Worm (Caenorhabditis elegans) whole organism, L3 larva: ENCODE results near the gene F33E11.2.

ENCODE experiments used
- R02D3.7 ChIP-seq: fragments of 150-350 bp; optimal IDR thresholded peaks from 2 replicates; lab custom pipeline; 2014; ENCODE audit warnings: missing biosample characterization, missing genetic modification characterization
- ZK546.5 ChIP-seq: sonication (generic microtip); optimal IDR thresholded peaks from 2 replicates; lab custom pipeline; 2017; ENCODE audit warnings: missing biosample characterization, missing genetic modification characterization
- aly-2 ChIP-seq: fragments of 150-350 bp; optimal IDR thresholded peaks from 2 replicates; lab custom pipeline; 2014; ENCODE audit warnings: missing biosample characterization, missing genetic modification characterization
- ceh-16 ChIP-seq: sonication (generic microtip); optimal IDR thresholded peaks from 2 replicates; lab custom pipeline; 2017; ENCODE audit warnings: missing biosample characterization, missing genetic modification characterization
- ceh-28 ChIP-seq: fragments of 150-350 bp; optimal IDR thresholded peaks from 2 replicates; lab custom pipeline; 2014; ENCODE audit warnings: missing biosample characterization, missing genetic modification reagents, missing genetic modification characterization
- ceh-82 ChIP-seq: fragments of 150-350 bp; optimal IDR thresholded peaks from 2 replicates; lab custom pipeline; 2014; ENCODE audit warnings: missing biosample characterization, missing genetic modification characterization
- daf-12 ChIP-seq: fragments of 150-350 bp; optimal IDR thresholded peaks from 2 replicates; lab custom pipeline; 2014; ENCODE audit warnings: missing biosample characterization, missing genetic modification reagents, missing genetic modification characterization
- egl-27 ChIP-seq: sonication (generic microtip); optimal IDR thresholded peaks from 4 replicates; lab custom pipeline; 2017; ENCODE audit warnings: missing biosample characterization, missing genetic modification reagents, missing genetic modification characterization
- egl-5 ChIP-seq: fragments of 150-350 bp; optimal IDR thresholded peaks from 2 replicates; lab custom pipeline; 2017; ENCODE audit warnings: missing biosample characterization, missing genetic modification reagents, missing genetic modification characterization, inconsistent platforms
- elt-2 ChIP-seq: sonication (generic microtip); optimal IDR thresholded peaks from 2 replicates; lab custom pipeline; 2016; ENCODE audit warnings: missing genetic modification reagents, mild to moderate bottlenecking, missing genetic modification characterization, missing compliant biosample characterization
- eor-1 ChIP-seq, 2 experiments: fragments of 150-350 bp; optimal IDR thresholded peaks; 2 replicates each; lab custom pipeline; 2014 to 2018; ENCODE audit warnings: missing biosample characterization in 2 of 2, missing genetic modification characterization in 2 of 2
- fkh-10 ChIP-seq: sonication (generic microtip); optimal IDR thresholded peaks from 2 replicates; lab custom pipeline; 2017; ENCODE audit warnings: missing biosample characterization, missing genetic modification reagents, missing genetic modification characterization
- fos-1 ChIP-seq: fragments of 150-350 bp; optimal IDR thresholded peaks from 2 replicates; lab custom pipeline; 2014; ENCODE audit warnings: missing biosample characterization, missing genetic modification characterization
- hmg-11 ChIP-seq: sonication (generic microtip); optimal IDR thresholded peaks from 2 replicates; lab custom pipeline; 2016; ENCODE audit warnings: missing genetic modification characterization, missing compliant biosample characterization
- jun-1 ChIP-seq: fragments of 150-350 bp; optimal IDR thresholded peaks from 2 replicates; lab custom pipeline; 2014; ENCODE audit warnings: missing biosample characterization, missing genetic modification reagents, missing genetic modification characterization
- lin-15B ChIP-seq: fragments of 150-350 bp; optimal IDR thresholded peaks from 2 replicates; lab custom pipeline; 2014; ENCODE audit warnings: missing biosample characterization, missing genetic modification characterization
- lin-39 ChIP-seq: fragments of 150-350 bp; optimal IDR thresholded peaks from 2 replicates; lab custom pipeline; 2018; ENCODE audit warnings: missing biosample characterization, missing genetic modification reagents, missing genetic modification characterization
- mdl-1 ChIP-seq: fragments of 150-350 bp; optimal IDR thresholded peaks from 2 replicates; lab custom pipeline; 2014; ENCODE audit warnings: missing biosample characterization, missing genetic modification characterization
- mml-1 ChIP-seq: fragments of 150-350 bp; sonication (generic microtip); optimal IDR thresholded peaks from 3 replicates; lab custom pipeline; 2014; ENCODE audit warnings: missing biosample characterization, missing genetic modification characterization
- nhr-11 ChIP-seq: fragments of 150-350 bp; optimal IDR thresholded peaks from 2 replicates; lab custom pipeline; 2014; ENCODE audit warnings: missing biosample characterization, missing genetic modification characterization
- nhr-12 ChIP-seq: fragments of 150-350 bp; optimal IDR thresholded peaks from 2 replicates; lab custom pipeline; 2014; ENCODE audit warnings: missing biosample characterization, missing genetic modification characterization
- nhr-23 ChIP-seq: fragments of 150-350 bp; optimal IDR thresholded peaks from 2 replicates; lab custom pipeline; 2014; ENCODE audit warnings: missing biosample characterization, missing genetic modification reagents, missing genetic modification characterization
- nhr-237 ChIP-seq: fragments of 150-350 bp; optimal IDR thresholded peaks from 2 replicates; lab custom pipeline; 2014; ENCODE audit warnings: missing biosample characterization, missing genetic modification characterization
- nhr-28 ChIP-seq: fragments of 150-350 bp; optimal IDR thresholded peaks from 2 replicates; lab custom pipeline; 2014; ENCODE audit warnings: missing biosample characterization, missing genetic modification characterization
- nhr-43 ChIP-seq: sonication (generic microtip); optimal IDR thresholded peaks from 2 replicates; lab custom pipeline; 2016; ENCODE audit warnings: mild to moderate bottlenecking, missing genetic modification characterization, missing compliant biosample characterization; ENCODE audit not compliant: poor library complexity, severe bottlenecking
- nhr-67 ChIP-seq: fragments of 150-350 bp; optimal IDR thresholded peaks from 2 replicates; lab custom pipeline; 2014; ENCODE audit warnings: missing biosample characterization, missing genetic modification characterization
- nhr-77 ChIP-seq: fragments of 150-350 bp; optimal IDR thresholded peaks from 2 replicates; lab custom pipeline; 2014; ENCODE audit warnings: missing biosample characterization, missing genetic modification characterization
- pqm-1 ChIP-seq: fragments of 150-350 bp; optimal IDR thresholded peaks from 2 replicates; lab custom pipeline; 2017; ENCODE audit warnings: missing biosample characterization, missing genetic modification characterization, inconsistent platforms
- sea-2 ChIP-seq: fragments of 150-350 bp; sonication (generic microtip); optimal IDR thresholded peaks from 4 replicates; lab custom pipeline; 2014; ENCODE audit warnings: missing biosample characterization, missing genetic modification reagents, missing genetic modification characterization
- skn-1 ChIP-seq: fragments of 150-350 bp; optimal IDR thresholded peaks from 2 replicates; lab custom pipeline; 2014; ENCODE audit warnings: missing biosample characterization, missing genetic modification characterization
- tbx-2 ChIP-seq: sonication (generic microtip); optimal IDR thresholded peaks from 2 replicates; lab custom pipeline; 2016; ENCODE audit warnings: mild to moderate bottlenecking, missing genetic modification characterization, missing compliant biosample characterization
- unc-39 ChIP-seq: sonication (generic microtip); optimal IDR thresholded peaks from 4 replicates; lab custom pipeline; 2017; ENCODE audit warnings: missing biosample characterization, missing genetic modification characterization
- zag-1 ChIP-seq: fragments of 150-350 bp; optimal IDR thresholded peaks from 2 replicates; lab custom pipeline; 2014; ENCODE audit warnings: missing biosample characterization, missing genetic modification characterization
- ztf-11 ChIP-seq: fragments of 150-350 bp; optimal IDR thresholded peaks from 2 replicates; lab custom pipeline; 2014; ENCODE audit warnings: missing biosample characterization, missing genetic modification characterization
- ztf-4 ChIP-seq: fragments of 150-350 bp; optimal IDR thresholded peaks from 2 replicates; lab custom pipeline; 2014; ENCODE audit warnings: missing biosample characterization, missing genetic modification characterization

Gene F33E11.2

ce11 chrV:297424-297991 lies at the start of gene F33E11.2:
Gene F33E11.2, plus strand, starts transcription at chrV:297947.
- TF ChIP-seq sea-2 = no peak
- TF ChIP-seq elt-2 (tag; lab: Kevin White, UChicago) = no peak
- no peak for TF ChIP-seq egl-5 (tag; lab: Kevin White, UChicago)
- TF ChIP-seq ceh-28 (tag; lab: Kevin White, UChicago) = no peak
- TF ChIP-seq aly-2 (tag; lab: Kevin White, UChicago) = no peak
- no peak for TF ChIP-seq egl-27 (tag; lab: Kevin White, UChicago)
- no peak for TF ChIP-seq ztf-4 (tag; lab: Kevin White, UChicago)
- TF ChIP-seq, all 47 proteins: peak for 0

- TF ChIP-seq egl-27 (tag; lab: Kevin White, UChicago) (no peak), fkh-10 (GFP tag; lab: Kevin White, UChicago) (no peak), ztf-4 (tag; lab: Kevin White, UChicago) (no peak)
Measured at ce11 chrV:248636-249035, 49.1 kb upstream of the F33E11.2 start.

- no peak for TF ChIP-seq ZK546.5 (tag; lab: Kevin White, UChicago)
- no peak for TF ChIP-seq daf-12
- TF ChIP-seq nhr-237 (tag; lab: Kevin White, UChicago) = no peak
- no peak for TF ChIP-seq nhr-11 (tag; lab: Kevin White, UChicago)
- TF ChIP-seq, all 47 proteins: peak for 0
Measured at ce11 chrV:251652-252051, 46.1 kb upstream of the F33E11.2 start, which contains the start of gene oac-39. Gene oac-39, minus strand, starts transcription at chrV:251752.

- TF ChIP-seq ztf-4 (tag; lab: Kevin White, UChicago) (no peak), jun-1 (tag; lab: Kevin White, UChicago) (no peak), ceh-16 (tag; lab: Kevin White, UChicago) (no peak), nhr-12 (tag; lab: Kevin White, UChicago) (no peak), unc-39 (tag; lab: Kevin White, UChicago) (no peak), eor-1 (tag; optimal IDR thresholded peaks at IDR 0.05; lab: Kevin White, UChicago) (no peak), lin-39 (tag; lab: Kevin White, UChicago) (no peak), ZK546.5 (tag; lab: Kevin White, UChicago) (no peak), R02D3.7 (tag; lab: Kevin White, UChicago) (no peak), zag-1 (tag; lab: Kevin White, UChicago) (no peak), pqm-1 (tag; lab: Kevin White, UChicago) (no peak), nhr-28 (tag; lab: Kevin White, UChicago) (no peak), tbx-2 (tag; lab: Kevin White, UChicago) (no peak), nhr-43 (tag; lab: Kevin White, UChicago) (no peak)
- TF ChIP-seq, all 47 proteins: peak for 0
Measured at ce11 chrV:254591-254990, 43.2 kb upstream of the F33E11.2 start, which contains the start of gene str-121. Gene str-121, minus strand, starts transcription at chrV:254691.

ce11 chrV:258730-259129 lies 39.0 kb upstream of the F33E11.2 start, which contains the start of gene nhr-204:
Gene nhr-204, minus strand, starts transcription at chrV:258830.
- TF ChIP-seq nhr-23 (tag; lab: Kevin White, UChicago) (no peak), jun-1 (tag; lab: Kevin White, UChicago) (no peak), ceh-82 (tag; lab: Kevin White, UChicago) (no peak), fos-1 (tag; lab: Kevin White, UChicago) (no peak), nhr-11 (tag; lab: Kevin White, UChicago) (no peak), eor-1 (tag; optimal IDR thresholded peaks at IDR 0.05; lab: Kevin White, UChicago) (no peak), lin-15B (no peak), nhr-67 (no peak), nhr-77 (tag; lab: Kevin White, UChicago) (no peak), hmg-11 (no peak), aly-2 (tag; lab: Kevin White, UChicago) (no peak), ztf-11 (tag; lab: Kevin White, UChicago) (no peak), mml-1 (tag; lab: Kevin White, UChicago) (no peak), lin-39 (tag; lab: Kevin White, UChicago) (no peak), skn-1 (no peak), mdl-1 (tag; lab: Kevin White, UChicago) (no peak), nhr-28 (tag; lab: Kevin White, UChicago) (no peak)
